Fruit fly (Drosophila melanogaster): ENCODE results near the gene RhoGAP92B.
A peak's percentile ranks its signal among the peaks of the same experiment; 100 is the strongest.

Gene RhoGAP92B

DNA sequence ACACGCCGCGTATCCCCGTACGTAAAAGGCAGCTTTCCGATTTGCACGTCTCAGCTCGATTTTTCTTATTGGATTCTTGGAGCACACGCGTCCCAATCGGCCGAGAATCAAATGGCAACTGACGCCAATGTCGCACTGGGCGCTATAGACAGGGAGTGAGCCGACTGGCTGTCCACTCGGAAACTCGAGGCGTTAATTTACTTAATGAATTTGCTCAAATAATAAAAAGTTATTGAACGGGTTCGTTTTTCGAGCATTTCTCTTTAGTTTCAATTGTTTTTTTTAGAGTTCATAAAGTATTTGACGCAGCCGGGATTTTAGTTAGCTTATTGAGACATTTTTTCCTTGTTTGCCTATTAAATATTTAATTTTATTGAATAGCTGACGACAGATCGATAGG, 20.3 kb downstream of the RhoGAP92B start, which contains the start of gene CG4462:
CG4462 (minus strand) TSS at position 101 of the 400 bp plus-strand sequence.
- TF ChIP-seq CG14711 (tag; optimal IDR thresholded peaks at IDR 0.05) = no peak
- TF ChIP-seq ovo (GFP tag; optimal IDR thresholded peaks at IDR 0.05) = no peak
- TF ChIP-seq toe (GFP tag; optimal IDR thresholded peaks at IDR 0.05) = no peak
- TF ChIP-seq Hr96 (GFP tag; optimal IDR thresholded peaks at IDR 0.05) = no peak
- no peak for TF ChIP-seq CG5204 (GFP tag; optimal IDR thresholded peaks at IDR 0.05)
- no peak for TF ChIP-seq CG1620 (GFP tag; optimal IDR thresholded peaks at IDR 0.05)
- no peak for TF ChIP-seq Crg-1 (GFP tag; optimal IDR thresholded peaks at IDR 0.05)
- no peak for TF ChIP-seq CG11617 (GFP tag; optimal IDR thresholded peaks at IDR 0.05)
- TF ChIP-seq pad (GFP tag; optimal IDR thresholded peaks at IDR 0.05) = no peak
- no peak for TF ChIP-seq cic (GFP tag; optimal IDR thresholded peaks at IDR 0.05)
- no peak for TF ChIP-seq CG12768 (GFP tag; optimal IDR thresholded peaks at IDR 0.05)
- no peak for TF ChIP-seq CG33017 (tag; optimal IDR thresholded peaks at IDR 0.05)
- no peak for TF ChIP-seq kay (GFP tag; ENCODE audit: borderline replicate concordance)
- no peak for TF ChIP-seq bab1 (GFP tag; optimal IDR thresholded peaks at IDR 0.05)

dm6 chr3R:19928544-19928943, 23.6 kb downstream of the RhoGAP92B start, which contains the start of gene CG4459:
TSS of gene CG4459 (minus strand) at chr3R:19928644.
- TF ChIP-seq ovo (GFP tag; optimal IDR thresholded peaks at IDR 0.05) (no peak), CG12768 (GFP tag; optimal IDR thresholded peaks at IDR 0.05) (no peak), CG7101 (tag; optimal IDR thresholded peaks at IDR 0.05) (no peak)

dm6 chr3R:19930913-19931706, 26.1 kb downstream of the RhoGAP92B start:
- TF ChIP-seq kay (GFP tag; ENCODE audit: borderline replicate concordance) (no peak), CG11617 (GFP tag; optimal IDR thresholded peaks at IDR 0.05) (no peak), tj (GFP tag; optimal IDR thresholded peaks at IDR 0.05) (no peak), ovo (GFP tag; optimal IDR thresholded peaks at IDR 0.05) (no peak), CG7101 (tag; optimal IDR thresholded peaks at IDR 0.05) (no peak), cnc (optimal IDR thresholded peaks at IDR 0.05) (no peak), CG14711 (tag; optimal IDR thresholded peaks at IDR 0.05) (no peak)

DNA sequence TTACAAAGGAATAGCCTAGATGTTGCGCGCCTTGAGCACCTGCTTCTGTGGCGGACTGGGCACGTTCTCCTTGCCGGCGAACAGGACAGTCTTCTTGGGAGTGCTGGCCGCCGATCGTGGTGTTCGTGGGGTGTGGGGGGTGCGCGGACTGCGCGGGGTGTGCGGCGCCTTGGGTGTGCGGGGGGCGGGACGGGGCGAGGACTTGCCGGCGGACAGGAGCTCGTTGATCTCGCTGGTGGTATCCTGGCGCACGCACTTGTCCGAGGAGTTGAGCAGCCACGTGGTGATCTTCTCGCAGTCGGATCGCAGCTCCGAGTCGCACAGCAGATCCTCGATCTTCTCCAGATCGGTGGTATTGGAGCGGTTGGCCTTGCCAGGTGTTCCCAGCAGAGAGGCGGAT, 27.2 kb downstream of the RhoGAP92B start:
- TF ChIP-seq toe (GFP tag; optimal IDR thresholded peaks at IDR 0.05) = no peak
- no peak for TF ChIP-seq Clk (GFP tag; optimal IDR thresholded peaks at IDR 0.05)
- no peak for TF ChIP-seq ovo (GFP tag; optimal IDR thresholded peaks at IDR 0.05)
- TF ChIP-seq kay (GFP tag; ENCODE audit: borderline replicate concordance) = no peak
- TF ChIP-seq cic (GFP tag; optimal IDR thresholded peaks at IDR 0.05) = no peak

DNA sequence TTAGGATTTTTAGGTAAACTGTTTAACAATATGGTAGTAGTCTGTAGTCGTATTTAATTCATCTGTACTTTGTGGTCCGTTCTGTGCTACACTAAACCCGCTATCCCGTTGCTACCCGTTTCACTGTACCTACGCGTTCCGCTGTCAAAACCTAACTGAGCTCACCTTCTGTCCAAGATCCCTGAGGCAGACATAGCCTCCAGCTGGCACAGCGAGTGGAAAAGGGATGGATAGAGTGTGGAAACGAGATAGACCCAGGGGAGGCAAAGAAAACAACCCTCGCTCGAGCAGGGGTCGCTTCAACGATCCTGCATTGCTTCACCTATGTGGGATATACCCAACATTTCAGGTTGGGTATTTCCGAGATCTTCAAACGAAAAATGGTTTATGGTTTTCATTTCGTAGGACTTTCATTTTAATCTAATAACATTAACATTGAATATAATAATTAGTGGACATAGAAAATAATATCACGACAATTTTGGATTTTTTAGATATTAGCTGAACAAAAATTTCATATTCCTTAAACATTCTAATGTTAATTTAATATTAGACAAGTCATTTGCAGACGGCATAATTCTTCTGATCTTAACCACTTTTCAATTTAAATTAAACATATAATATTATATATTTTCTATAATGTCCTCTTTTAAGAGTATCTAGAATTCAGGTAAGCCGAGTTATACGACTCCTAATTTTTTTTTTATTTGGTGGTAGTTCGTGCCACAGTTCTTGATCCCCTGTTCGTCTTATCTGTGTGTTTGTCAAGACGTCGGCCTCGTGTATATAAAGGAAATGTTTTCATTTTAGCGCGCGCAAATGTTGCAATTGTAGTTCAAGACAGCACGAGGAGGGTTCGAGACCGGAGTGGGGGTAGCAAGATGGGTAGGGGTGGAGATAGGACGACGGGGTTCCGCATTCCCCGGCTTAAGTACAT, 30.1 kb downstream of the RhoGAP92B start, which contains the start of gene mira:
mira (minus strand) TSS at position 281 of the 937 bp plus-strand sequence.
- peak; percentile 3 for TF ChIP-seq kay (GFP tag; ENCODE audit: borderline replicate concordance)
- TF ChIP-seq tj (GFP tag; optimal IDR thresholded peaks at IDR 0.05) = no peak

DNA sequence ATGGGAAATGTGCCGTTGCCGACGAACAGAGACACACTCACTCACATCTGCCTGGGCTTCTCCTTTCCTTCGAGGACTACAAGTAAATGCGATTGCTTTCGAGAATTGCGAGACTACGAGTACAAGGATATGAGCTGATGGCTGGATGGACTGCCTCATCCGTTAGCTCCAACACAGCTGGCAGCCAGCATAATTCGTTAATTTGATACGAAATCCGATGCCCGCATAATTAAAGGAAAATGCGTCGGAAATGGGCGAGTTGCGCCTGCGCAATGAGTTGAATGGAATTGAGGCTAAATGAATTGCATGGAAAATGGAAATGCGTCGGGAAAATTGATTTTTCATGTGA, 30.8 kb downstream of the RhoGAP92B start:
- TF ChIP-seq CG7101 (tag; optimal IDR thresholded peaks at IDR 0.05) = no peak
- TF ChIP-seq CG7045 (GFP tag; optimal IDR thresholded peaks at IDR 0.05) = no peak
- no peak for TF ChIP-seq kay (GFP tag; ENCODE audit: borderline replicate concordance)
- TF ChIP-seq pad (GFP tag; optimal IDR thresholded peaks at IDR 0.05) = no peak
- TF ChIP-seq Mnt (GFP tag; optimal IDR thresholded peaks at IDR 0.05) = no peak
- TF ChIP-seq CG14711 (tag; optimal IDR thresholded peaks at IDR 0.05) = no peak
- no peak for TF ChIP-seq ovo (GFP tag; optimal IDR thresholded peaks at IDR 0.05)
- no peak for TF ChIP-seq CG11617 (GFP tag; optimal IDR thresholded peaks at IDR 0.05)
- no peak for TF ChIP-seq cnc (optimal IDR thresholded peaks at IDR 0.05)
- no peak for TF ChIP-seq cic (GFP tag; optimal IDR thresholded peaks at IDR 0.05)
- no peak for TF ChIP-seq bab1 (GFP tag; optimal IDR thresholded peaks at IDR 0.05)
- no peak for TF ChIP-seq Clk (GFP tag; optimal IDR thresholded peaks at IDR 0.05)

DNA sequence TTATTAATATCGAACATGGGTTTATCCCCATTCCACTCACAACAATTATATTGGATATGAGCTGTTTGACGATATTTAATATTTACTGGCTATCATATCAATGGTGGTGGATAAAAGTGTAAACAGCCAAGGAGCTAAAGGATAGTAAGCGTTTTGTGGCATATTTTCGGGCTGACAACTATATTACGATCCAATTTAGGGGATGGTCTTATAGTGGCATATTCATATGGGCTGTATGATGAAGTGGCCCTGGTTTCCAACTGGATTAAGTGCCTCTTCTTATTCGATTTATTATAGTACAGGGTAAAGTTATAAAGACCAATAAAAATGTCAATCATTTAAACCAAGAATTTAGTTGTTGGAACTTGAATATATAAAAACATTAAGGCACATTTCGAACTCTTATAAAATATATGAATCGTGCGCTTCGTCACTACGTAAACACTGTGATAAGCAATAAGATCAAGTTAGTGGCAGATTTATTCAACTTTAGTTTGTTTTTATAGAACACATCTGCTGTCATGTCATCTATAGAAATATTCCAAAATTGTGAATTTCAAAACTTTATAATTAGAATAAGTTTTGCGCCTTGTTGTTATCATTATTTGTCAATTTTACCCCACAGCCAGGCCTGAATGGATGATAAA, 34.1 kb downstream of the RhoGAP92B start:
- TF ChIP-seq CG14711 (tag; optimal IDR thresholded peaks at IDR 0.05) (no peak), Crg-1 (GFP tag; optimal IDR thresholded peaks at IDR 0.05) (no peak), Mnt (GFP tag; optimal IDR thresholded peaks at IDR 0.05) (no peak), CG5204 (GFP tag; optimal IDR thresholded peaks at IDR 0.05) (no peak), CG7045 (GFP tag; optimal IDR thresholded peaks at IDR 0.05) (no peak)
